Fruit fly (Drosophila melanogaster) whole organism, embryonic: Measurements from ENCODE around the gene CG42269.

Source experiments
- B-H1 ChIP-seq: fragments of 200-800 bp; sonication (Bioruptor generic); IDR thresholded peaks from 3 replicates; pipeline ENCODE4 v1.3.6; 2022; ENCODE audit warnings: missing biosample characterization, missing genetic modification characterization
- CG10209 ChIP-seq: fragments of 200-800 bp; sonication (Bioruptor generic); optimal IDR thresholded peaks from 3 replicates; lab custom pipeline; 2017; ENCODE audit warnings: missing biosample characterization, mild to moderate bottlenecking, missing genetic modification characterization, missing genetic modification reagents
- CG11504 ChIP-seq: fragments of 200-800 bp; sonication (Bioruptor generic); optimal IDR thresholded peaks from 3 replicates; lab custom pipeline; 2019; ENCODE audit warnings: missing biosample characterization, mild to moderate bottlenecking, missing genetic modification characterization, moderate library complexity
- CG14710 ChIP-seq: fragments of 200-800 bp; sonication (Bioruptor generic); optimal IDR thresholded peaks from 3 replicates; lab custom pipeline; 2019; ENCODE audit warnings: missing biosample characterization, mild to moderate bottlenecking, missing genetic modification characterization, moderate library complexity
- CG2889 ChIP-seq: fragments of 200-800 bp; sonication (Bioruptor generic); IDR thresholded peaks from 3 replicates; pipeline ENCODE4 v1.3.6; 2022; ENCODE audit warnings: missing biosample characterization, missing genetic modification characterization
- CG3407 ChIP-seq: fragments of 200-800 bp; sonication (Bioruptor generic); optimal IDR thresholded peaks from 2 replicates; lab custom pipeline; 2018; ENCODE audit warnings: missing biosample characterization, mild to moderate bottlenecking, missing genetic modification characterization
- CG42726 ChIP-seq: fragments of 200-800 bp; sonication (Bioruptor generic); IDR thresholded peaks from 2 replicates; pipeline ENCODE4 v1.3.6; 2022; ENCODE audit warnings: missing biosample characterization, missing genetic modification characterization; ENCODE audit not compliant: partially characterized antibody
- CG4404 ChIP-seq: fragments of 200-800 bp; sonication (Bioruptor generic); IDR thresholded peaks from 2 replicates; pipeline ENCODE4 v1.3.6; 2022; ENCODE audit warnings: missing biosample characterization, missing genetic modification characterization
- CG4707 ChIP-seq: fragments of 200-800 bp; sonication (Bioruptor generic); optimal IDR thresholded peaks from 2 replicates; lab custom pipeline; 2018; ENCODE audit warnings: missing biosample characterization, mild to moderate bottlenecking, missing genetic modification characterization, moderate library complexity
- CG9876 ChIP-seq: fragments of 200-800 bp; sonication (Bioruptor generic); optimal IDR thresholded peaks from 2 replicates; lab custom pipeline; 2016; ENCODE audit warnings: missing biosample characterization, missing genetic modification characterization
- CTCF ChIP-seq: fragments of 200-800 bp; sonication (Bioruptor generic); optimal IDR thresholded peaks from 2 replicates; lab custom pipeline; 2017; ENCODE audit warnings: missing biosample characterization, mild to moderate bottlenecking, missing genetic modification characterization, moderate library complexity
- Chrac-16 ChIP-seq: fragments of 200-800 bp; sonication (Bioruptor generic); optimal IDR thresholded peaks from 3 replicates; lab custom pipeline; 2016; ENCODE audit warnings: missing biosample characterization, missing genetic modification characterization
- D ChIP-seq, 2 experiments: fragments of 200-800 bp in 1 of 2; fragments of >200 bp in 1 of 2; sonication (Bioruptor generic) in 1 of 2; optimal IDR thresholded peaks; 2 replicates in 1 of 2; 3 replicates in 1 of 2; lab custom pipeline; 2017; ENCODE audit warnings: mild to moderate bottlenecking in 1 of 2, missing biosample characterization in 1 of 2, missing genetic modification characterization in 1 of 2, missing genetic modification reagents in 1 of 2
- D19A ChIP-seq: fragments of 200-800 bp; optimal IDR thresholded peaks from 3 replicates; lab custom pipeline; 2019; ENCODE audit warnings: missing biosample characterization, mild to moderate bottlenecking, missing genetic modification characterization, moderate library complexity
- Ets65A ChIP-seq: fragments of 200-800 bp; sonication (Bioruptor generic); peaks from one replicate; lab custom pipeline; 2016; ENCODE audit warnings: missing biosample characterization, missing genetic modification characterization
- Ets97D ChIP-seq: fragments of 200-800 bp; sonication (Bioruptor generic); optimal IDR thresholded peaks from 3 replicates; lab custom pipeline; 2016; ENCODE audit warnings: missing biosample characterization, missing genetic modification characterization
- HLH54F ChIP-seq: fragments of 200-800 bp; sonication (Bioruptor generic); optimal IDR thresholded peaks from 3 replicates; lab custom pipeline; 2016; ENCODE audit warnings: missing biosample characterization, missing genetic modification characterization
- Hey ChIP-seq: fragments of 200-800 bp; sonication (Bioruptor generic); optimal IDR thresholded peaks from 3 replicates; lab custom pipeline; 2018; ENCODE audit warnings: missing biosample characterization, mild to moderate bottlenecking, missing genetic modification characterization
- HmgZ ChIP-seq: fragments of 200-800 bp; sonication (Bioruptor generic); optimal IDR thresholded peaks from 2 replicates; lab custom pipeline; 2018; ENCODE audit warnings: missing biosample characterization, mild to moderate bottlenecking, missing genetic modification characterization
- Mad ChIP-seq: fragments of 200-800 bp; sonication (Bioruptor generic); optimal IDR thresholded peaks from 2 replicates; lab custom pipeline; 2016; ENCODE audit warnings: missing biosample characterization, missing genetic modification characterization
- NC2β ChIP-seq: fragments of 200-800 bp; sonication (Bioruptor generic); optimal IDR thresholded peaks from 2 replicates; lab custom pipeline; 2016; ENCODE audit warnings: missing biosample characterization, missing genetic modification characterization
- Sin3A ChIP-seq: fragments of >200 bp; optimal IDR thresholded peaks from 2 replicates; lab custom pipeline; 2018
- Sry-β ChIP-seq: fragments of 200-800 bp; sonication (Bioruptor generic); optimal IDR thresholded peaks from 2 replicates; lab custom pipeline; 2018; ENCODE audit warnings: missing biosample characterization, mild to moderate bottlenecking, missing genetic modification characterization, moderate library complexity
- Ssrp ChIP-seq: fragments of 200-800 bp; sonication (Bioruptor generic); optimal IDR thresholded peaks from 2 replicates; lab custom pipeline; 2018; ENCODE audit warnings: missing biosample characterization, mild to moderate bottlenecking, missing genetic modification characterization, moderate library complexity
- Xbp1 ChIP-seq: fragments of 200-800 bp; sonication (Bioruptor generic); optimal IDR thresholded peaks from 3 replicates; lab custom pipeline; 2016; ENCODE audit warnings: missing biosample characterization, mild to moderate bottlenecking, missing genetic modification characterization
- Xrp1 ChIP-seq: fragments of 200-800 bp; sonication (Bioruptor generic); IDR thresholded peaks from 2 replicates; pipeline ENCODE4 v1.3.6; 2022; ENCODE audit warnings: missing biosample characterization, missing genetic modification characterization
- crol ChIP-seq: fragments of 200-800 bp; sonication (Bioruptor generic); IDR thresholded peaks from 2 replicates; pipeline ENCODE4 v1.3.6; 2022; ENCODE audit warnings: missing biosample characterization, missing genetic modification characterization
- da ChIP-seq: fragments of 200-800 bp; sonication (Bioruptor generic); optimal IDR thresholded peaks from 2 replicates; lab custom pipeline; 2016; ENCODE audit warnings: missing biosample characterization, missing genetic modification characterization
- eve ChIP-seq, 2 experiments: fragments of >200 bp; optimal IDR thresholded peaks; 2 replicates each; lab custom pipeline; 2017; ENCODE audit warnings: missing biosample characterization in 2 of 2, missing genetic modification characterization in 2 of 2
- grn ChIP-seq: fragments of 200-800 bp; sonication (Bioruptor generic); optimal IDR thresholded peaks from 3 replicates; lab custom pipeline; 2017; ENCODE audit warnings: missing biosample characterization, missing genetic modification characterization
- gsb-n ChIP-seq: fragments of 200-800 bp; sonication (Bioruptor generic); optimal IDR thresholded peaks from 3 replicates; lab custom pipeline; 2018; ENCODE audit warnings: missing biosample characterization, mild to moderate bottlenecking, missing genetic modification characterization
- gt ChIP-seq: fragments of 200-800 bp; sonication (Bioruptor generic); IDR thresholded peaks from 2 replicates; pipeline ENCODE4 v1.3.6; 2022; ENCODE audit warnings: missing biosample characterization, missing genetic modification characterization
- kni ChIP-seq: fragments of 200-800 bp; sonication (Bioruptor generic); optimal IDR thresholded peaks from 3 replicates; lab custom pipeline; 2017; ENCODE audit warnings: mild to moderate bottlenecking, missing biosample characterization, missing genetic modification reagents, missing genetic modification characterization
- nerfin-1 ChIP-seq: fragments of 200-800 bp; sonication (Bioruptor generic); optimal IDR thresholded peaks from 3 replicates; lab custom pipeline; 2019; ENCODE audit warnings: missing biosample characterization, mild to moderate bottlenecking, missing genetic modification characterization, moderate library complexity
- nerfin-2 ChIP-seq: fragments of 200-800 bp; sonication (Bioruptor generic); IDR thresholded peaks from 2 replicates; pipeline ENCODE4 v1.3.6; 2022; ENCODE audit warnings: missing biosample characterization, missing genetic modification characterization; ENCODE audit not compliant: partially characterized antibody
- oc ChIP-seq: fragments of 200-800 bp; sonication (Bioruptor generic); optimal IDR thresholded peaks from 2 replicates; lab custom pipeline; 2018; ENCODE audit warnings: missing biosample characterization, mild to moderate bottlenecking, missing genetic modification characterization, moderate library complexity
- pan ChIP-seq, 4 experiments: fragments of >200 bp in 3 of 4; fragments of 200-800 bp in 1 of 4; sonication (Bioruptor generic) in 1 of 4; optimal IDR thresholded peaks in 3 of 4; IDR thresholded peaks in 1 of 4; 2 replicates each; pipeline versions ENCODE4 v1.3.6 to Lab custom; 2017 to 2022; ENCODE audit warnings: missing biosample characterization in 2 of 4, missing genetic modification characterization in 2 of 4, mixed read lengths in 1 of 4
- pho ChIP-seq: fragments of 200-800 bp; sonication (Bioruptor generic); optimal IDR thresholded peaks from 2 replicates; lab custom pipeline; 2016; ENCODE audit warnings: missing biosample characterization, missing genetic modification characterization
- prd ChIP-seq, 3 experiments: fragments of >200 bp in 2 of 3; fragments of 200-800 bp in 1 of 3; sonication (Bioruptor generic) in 1 of 3; optimal IDR thresholded peaks in 2 of 3; IDR thresholded peaks in 1 of 3; 2 replicates in 2 of 3; 3 replicates in 1 of 3; pipeline versions ENCODE4 v1.3.6 to Lab custom; 2017 to 2022; ENCODE audit warnings: missing biosample characterization in 1 of 3, missing genetic modification characterization in 1 of 3
- pros ChIP-seq: fragments of 200-800 bp; sonication (Bioruptor generic); optimal IDR thresholded peaks from 3 replicates; lab custom pipeline; 2019; ENCODE audit warnings: missing biosample characterization, mild to moderate bottlenecking, missing genetic modification characterization, moderate library complexity
- sd ChIP-seq: fragments of 200-800 bp; sonication (Bioruptor generic); optimal IDR thresholded peaks from 3 replicates; lab custom pipeline; 2018; ENCODE audit warnings: missing biosample characterization, mild to moderate bottlenecking, missing genetic modification characterization, moderate library complexity
- seq ChIP-seq: fragments of 200-800 bp; sonication (Bioruptor generic); IDR thresholded peaks from 2 replicates; pipeline ENCODE4 v1.3.6; 2022; ENCODE audit warnings: missing biosample characterization, missing genetic modification characterization
- sob ChIP-seq: fragments of 200-800 bp; sonication (Bioruptor generic); IDR thresholded peaks from 2 replicates; pipeline ENCODE4 v1.3.6; 2022; ENCODE audit warnings: missing biosample characterization, missing genetic modification characterization
- tll ChIP-seq, 2 experiments: fragments of 200-800 bp in 1 of 2; fragments of >200 bp in 1 of 2; sonication (Bioruptor generic) in 1 of 2; optimal IDR thresholded peaks; 2 replicates each; lab custom pipeline; 2017 to 2019; ENCODE audit warnings: missing biosample characterization in 2 of 2, missing genetic modification characterization in 2 of 2, mild to moderate bottlenecking in 1 of 2, moderate library complexity in 1 of 2
- vfl ChIP-seq: fragments of 200-800 bp; sonication (Bioruptor generic); optimal IDR thresholded peaks from 2 replicates; lab custom pipeline; 2016; ENCODE audit warnings: missing biosample characterization, missing genetic modification characterization

Gene CG42269

dm6 chr3L:6103658-6104057, 37.6 kb downstream of the CG42269 start (continued):
- TF ChIP-seq Chrac-16 (no peak), sd (tag; lab: Kevin White, UChicago) (no peak), CG9876 (GFP tag; lab: Kevin White, UChicago) (no peak), HLH54F (no peak), CG4707 (GFP tag; lab: Kevin White, UChicago) (no peak), crol (GFP tag; lab: Robert Waterston, UW) (0 out of 2 replicates have a peak, but pooled peaks have one; percentile 22), HmgZ (tag; lab: Kevin White, UChicago) (no peak), CG14710 (tag; lab: Kevin White, UChicago) (no peak), seq (0 out of 2 replicates have a peak, but pooled peaks have one; percentile 33), Ets97D (GFP tag; lab: Kevin White, UChicago) (peak; percentile 30)

DNA sequence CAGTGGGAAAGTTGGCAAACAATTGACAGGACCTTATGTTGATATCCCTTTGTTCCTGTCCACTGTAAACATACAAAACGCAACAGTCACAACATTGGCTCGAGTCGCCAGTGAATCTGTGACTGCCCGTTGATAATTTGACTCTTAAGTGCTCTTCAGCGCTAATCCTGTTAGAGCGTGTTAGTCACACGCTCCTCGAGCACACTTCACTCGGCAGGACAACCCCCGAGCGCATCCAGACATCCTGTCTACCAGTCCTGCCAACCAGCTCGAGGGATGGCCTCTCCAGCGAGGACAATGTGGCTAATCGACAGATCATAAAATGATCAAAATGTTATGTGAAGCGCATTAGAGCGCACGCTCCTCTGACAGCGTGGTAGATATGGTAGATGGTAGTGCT, 38.5 kb downstream of the CG42269 start:
- TF ChIP-seq tll (GFP tag; optimal IDR thresholded peaks at IDR 0.05; lab: Kevin White, UChicago) (peak in 1 of 2 experiments; percentile 73), B-H1 (GFP tag; lab: Robert Waterston, UW) (no peak), D19A (tag; lab: Kevin White, UChicago) (no peak), Sin3A (lab: Kevin White, UChicago) (no peak), CG42726 (GFP tag; lab: Robert Waterston, UW) (no peak), nerfin-1 (tag; lab: Kevin White, UChicago) (peak; percentile 27), grn (GFP tag; lab: Kevin White, UChicago) (peak; percentile 23), Xrp1 (GFP tag; lab: Robert Waterston, UW) (no peak), Ssrp (no peak), D (optimal IDR thresholded peaks at IDR 0.05; lab: Kevin White, UChicago) (peak; percentile 49), D (GFP tag; optimal IDR thresholded peaks at IDR 0.05; lab: Kevin White, UChicago) (no peak), pan (optimal IDR thresholded peaks at IDR 0.05; lab: Kevin White, UChicago) (no peak), pan (GFP tag; optimal IDR thresholded peaks at IDR 0.05 in 1 of 2, IDR thresholded peaks at IDR 0.05 in 1 of 2) (no peak), CG4404 (GFP tag; lab: Robert Waterston, UW) (no peak), Ets65A (GFP tag; lab: Kevin White, UChicago) (no peak), gsb-n (tag; lab: Kevin White, UChicago) (peak; percentile 94), Xbp1 (GFP tag; lab: Kevin White, UChicago) (no peak), oc (peak; percentile 81), Hey (tag; lab: Kevin White, UChicago) (peak; percentile 95), Mad (GFP tag; lab: Kevin White, UChicago) (no peak), CG2889 (GFP tag; lab: Robert Waterston, UW) (0 out of 3 replicates have a peak, but pooled peaks have one; percentile 18), kni (GFP tag; lab: Kevin White, UChicago) (peak; percentile 25), CG11504 (no peak), da (GFP tag; lab: Kevin White, UChicago) (no peak), nerfin-2 (GFP tag; lab: Robert Waterston, UW) (no peak), eve (GFP tag; optimal IDR thresholded peaks at IDR 0.05; lab: Kevin White, UChicago) (no peak), Sry-β (GFP tag; lab: Kevin White, UChicago) (no peak), CG3407 (no peak), CG10209 (GFP tag; lab: Kevin White, UChicago) (no peak), gt (GFP tag; lab: Robert Waterston, UW) (no peak), NC2β (GFP tag; lab: Kevin White, UChicago) (no peak), sob (GFP tag; lab: Robert Waterston, UW) (no peak), pho (GFP tag; lab: Kevin White, UChicago) (no peak), CTCF (peak; percentile 12), vfl (no peak), prd (optimal IDR thresholded peaks at IDR 0.05; lab: Kevin White, UChicago) (no peak), prd (GFP tag; IDR thresholded peaks at IDR 0.05; lab: Robert Waterston, UW) (peak; percentile 42; the same call in 1 of the 3 replicates), pros (GFP tag; lab: Kevin White, UChicago) (peak; percentile 83)
